Worm (Caenorhabditis elegans) whole organism, young adult: ENCODE measurements around the gene F56D6.8.

Source experiments
- F22D6.2 ChIP-seq: sonication (generic microtip); optimal IDR thresholded peaks from 2 replicates; lab custom pipeline; 2016; ENCODE audit warnings: mild to moderate bottlenecking, missing genetic modification characterization, missing compliant biosample characterization
- Y67H2A.10 ChIP-seq: fragments of 200-800 bp; sonication (Bioruptor generic); conservative IDR thresholded peaks from 2 replicates; pipeline ENCODE4 v1.3.6; 2022; ENCODE audit warnings: missing genetic modification reagents, missing genetic modification characterization, missing compliant biosample characterization
- ama-1 ChIP-seq, 3 experiments: fragments of 150-350 bp in 1 of 3; sonication (generic microtip) in 2 of 3; optimal IDR thresholded peaks; 2 replicates each; lab custom pipeline; 2014 to 2018; ENCODE audit warnings: missing biosample characterization in 2 of 3, missing genetic modification characterization in 2 of 3, missing genetic modification reagents in 2 of 3
- aptf-3 ChIP-seq: fragments of 200-800 bp; sonication (Bioruptor generic); IDR thresholded peaks from 2 replicates; pipeline ENCODE4 v1.3.6; 2022; ENCODE audit warnings: missing genetic modification characterization, missing compliant biosample characterization
- ceh-27 ChIP-seq: fragments of 200-800 bp; sonication (Bioruptor generic); optimal IDR thresholded peaks from 2 replicates; lab custom pipeline; 2018; ENCODE audit warnings: mild to moderate bottlenecking, missing genetic modification characterization, moderate library complexity, missing compliant biosample characterization
- ceh-58 ChIP-seq: fragments of 200-800 bp; sonication (Bioruptor generic); IDR thresholded peaks from 2 replicates; pipeline ENCODE4 v1.3.6; 2022; ENCODE audit warnings: missing genetic modification characterization, missing compliant biosample characterization
- ets-4 ChIP-seq: fragments of 200-800 bp; sonication (Bioruptor generic); optimal IDR thresholded peaks from 2 replicates; lab custom pipeline; 2018; ENCODE audit warnings: mild to moderate bottlenecking, missing genetic modification characterization, missing compliant biosample characterization
- lir-1 ChIP-seq: fragments of 200-800 bp; sonication (Bioruptor generic); conservative IDR thresholded peaks from 2 replicates; pipeline ENCODE4 v1.3.6; 2022; ENCODE audit warnings: missing genetic modification reagents, missing genetic modification characterization, missing compliant biosample characterization
- lsl-1 ChIP-seq: fragments of 200-800 bp; sonication (Bioruptor generic); optimal IDR thresholded peaks from 2 replicates; lab custom pipeline; 2018; ENCODE audit warnings: mild to moderate bottlenecking, missing genetic modification characterization, moderate library complexity, missing compliant biosample characterization
- pha-4 ChIP-seq: fragments of 150-350 bp; sonication (generic microtip); optimal IDR thresholded peaks from 2 replicates; lab custom pipeline; 2014; ENCODE audit warnings: missing biosample characterization, missing genetic modification reagents, missing genetic modification characterization
- rec-8 ChIP-seq, 2 experiments: sonication (generic microtip); optimal IDR thresholded peaks; 2 replicates each; lab custom pipeline; 2016; ENCODE audit warnings: mild to moderate bottlenecking in 2 of 2, missing genetic modification characterization in 2 of 2, missing genetic modification reagents in 2 of 2, missing genotype in 2 of 2, missing biosample characterization in 1 of 2, missing compliant biosample characterization in 1 of 2, moderate library complexity in 1 of 2
- sea-2 ChIP-seq: fragments of 200-800 bp; sonication (Bioruptor generic); IDR thresholded peaks from 2 replicates; pipeline ENCODE4 v1.3.6; 2022; ENCODE audit warnings: missing genetic modification characterization, missing compliant biosample characterization
- ztf-25 ChIP-seq: fragments of 200-800 bp; sonication (Bioruptor generic); IDR thresholded peaks from 2 replicates; pipeline ENCODE4 v1.3.6; 2022; ENCODE audit warnings: missing genetic modification reagents, missing genetic modification characterization, missing compliant biosample characterization

ce11 chrIV:3867252-3867651, 27.0 kb downstream of the F56D6.8 start, which contains the start of gene F37C4.4:
- TF ChIP-seq aptf-3 (no peak), F22D6.2 (tag; lab: Kevin White, UChicago) (no peak), pha-4 (no peak), ama-1 (optimal IDR thresholded peaks at IDR 0.05; lab: Kevin White, UChicago) (no peak), ama-1 (GFP tag; optimal IDR thresholded peaks at IDR 0.05; lab: Kevin White, UChicago) (no peak), ceh-27 (no peak), rec-8 (tag; optimal IDR thresholded peaks at IDR 0.05; lab: Kevin White, UChicago) (no peak), Y67H2A.10 (GFP tag; lab: Robert Waterston, UW) (no peak), sea-2 (GFP tag; lab: Robert Waterston, UW) (no peak), lir-1 (GFP tag; lab: Robert Waterston, UW) (no peak), ztf-25 (GFP tag; lab: Robert Waterston, UW) (no peak), ceh-58 (GFP tag; lab: Robert Waterston, UW) (no peak), lsl-1 (GFP tag; lab: Kevin White, UChicago) (no peak), ets-4 (no peak)
